Fruit fly (Drosophila melanogaster): ENCODE results near the gene Mettl14.
A peak's percentile ranks its signal among the peaks of the same experiment; 100 is the strongest.

Gene Mettl14

DNA sequence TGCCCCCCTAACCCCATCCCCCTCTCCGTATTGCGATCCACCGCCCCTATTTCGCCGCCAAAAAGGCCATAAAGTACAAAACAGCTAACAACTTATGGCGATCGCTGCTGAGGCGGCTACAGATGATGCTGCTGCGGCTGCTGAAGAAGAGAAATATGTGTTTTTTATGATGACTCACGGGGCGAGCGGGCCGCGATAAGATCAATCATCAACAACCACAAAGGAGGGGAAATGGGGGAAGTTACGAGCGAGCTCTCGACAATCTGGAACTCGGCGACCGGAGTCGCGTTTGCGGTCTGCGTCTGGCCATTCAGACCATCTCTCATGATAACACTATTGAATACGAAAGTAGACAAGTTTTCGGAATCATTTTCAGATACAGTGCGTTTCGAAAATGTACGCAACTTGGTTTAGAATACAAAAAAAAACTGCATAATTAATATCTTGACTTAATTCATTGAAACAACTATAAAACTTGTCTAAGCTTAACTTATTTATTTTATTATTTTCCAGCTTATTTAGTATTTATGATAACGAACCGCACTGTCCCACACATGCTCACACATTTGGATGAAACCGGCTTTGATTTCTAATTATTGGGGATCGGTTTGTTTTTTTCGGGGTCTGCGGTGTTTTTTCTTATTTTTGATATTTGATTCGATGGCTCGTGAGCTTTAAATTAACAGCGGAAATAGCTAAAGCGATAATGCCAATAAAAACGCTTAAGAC is 15.9 kb upstream of the Mettl14 start (continued):
- TF ChIP-seq CG15336 (GFP tag; IDR thresholded peaks at IDR 0.05): peak; percentile 95
- peak; percentile 95 for TF ChIP-seq eg (GFP tag; IDR thresholded peaks at IDR 0.05)
- TF ChIP-seq CG6808 (GFP tag; optimal IDR thresholded peaks at IDR 0.05): peak; percentile 47
- peak; percentile 86 for TF ChIP-seq Gug (GFP tag; IDR thresholded peaks at IDR 0.05)
- no peak for TF ChIP-seq Blimp-1 (GFP tag; optimal IDR thresholded peaks at IDR 0.05)
- peak; percentile 67 for TF ChIP-seq acj6 (GFP tag; optimal IDR thresholded peaks at IDR 0.05)
- TF ChIP-seq Hr4 (GFP tag; optimal IDR thresholded peaks at IDR 0.05): peak; percentile 92
- TF ChIP-seq CG8319 (GFP tag; optimal IDR thresholded peaks at IDR 0.05): peak; percentile 35
- peak; percentile 73 for TF ChIP-seq esn (GFP tag; optimal IDR thresholded peaks at IDR 0.05)
- TF ChIP-seq spab (GFP tag; optimal IDR thresholded peaks at IDR 0.05): peak; percentile 15
- no peak for TF ChIP-seq CG9139 (GFP tag; optimal IDR thresholded peaks at IDR 0.05)
- peak; percentile 57 for TF ChIP-seq CG10631 (GFP tag; optimal IDR thresholded peaks at IDR 0.05)
- peak; percentile 55 for TF ChIP-seq fkh (GFP tag; optimal IDR thresholded peaks at IDR 0.05)
- TF ChIP-seq Ets21C (GFP tag; optimal IDR thresholded peaks at IDR 0.05): peak; percentile 11
- TF ChIP-seq Hr38 (GFP tag; optimal IDR thresholded peaks at IDR 0.05): no peak
- peak; percentile 46 for TF ChIP-seq Ets96B (tag; optimal IDR thresholded peaks at IDR 0.05)
- peak; percentile 46 for TF ChIP-seq CG31627 (GFP tag; optimal IDR thresholded peaks at IDR 0.05)
- TF ChIP-seq cyc (GFP tag; optimal IDR thresholded peaks at IDR 0.05): peak; percentile 32
- no peak for TF ChIP-seq Eip93F (GFP tag; optimal IDR thresholded peaks at IDR 0.05)
- TF ChIP-seq Lpt (GFP tag; optimal IDR thresholded peaks at IDR 0.05): peak; percentile 80
- peak; percentile 59 for TF ChIP-seq Hr39 (GFP tag; optimal IDR thresholded peaks at IDR 0.05)
- TF ChIP-seq lz (GFP tag; optimal IDR thresholded peaks at IDR 0.05): peak; percentile 66
- TF ChIP-seq CG3919 (GFP tag; optimal IDR thresholded peaks at IDR 0.05): peak; percentile 50
- peak; percentile 86 for TF ChIP-seq CG6163 (GFP tag; IDR thresholded peaks at IDR 0.05)
- no peak for TF ChIP-seq CG11902 (GFP tag; optimal IDR thresholded peaks at IDR 0.05)
- TF ChIP-seq CG1621 (tag; optimal IDR thresholded peaks at IDR 0.05): peak; percentile 6
- peak; percentile 69 for TF ChIP-seq CG4318 (GFP tag; optimal IDR thresholded peaks at IDR 0.05)
- peak; percentile 48 for TF ChIP-seq CG11762 (GFP tag; optimal IDR thresholded peaks at IDR 0.05; ENCODE audit: insufficient read depth)
- TF ChIP-seq CG6792 (GFP tag; optimal IDR thresholded peaks at IDR 0.05): peak; percentile 39
- peak; percentile 66 for TF ChIP-seq vri (GFP tag; optimal IDR thresholded peaks at IDR 0.05)
- peak; percentile 92 for TF ChIP-seq Eip78C (GFP tag)

DNA sequence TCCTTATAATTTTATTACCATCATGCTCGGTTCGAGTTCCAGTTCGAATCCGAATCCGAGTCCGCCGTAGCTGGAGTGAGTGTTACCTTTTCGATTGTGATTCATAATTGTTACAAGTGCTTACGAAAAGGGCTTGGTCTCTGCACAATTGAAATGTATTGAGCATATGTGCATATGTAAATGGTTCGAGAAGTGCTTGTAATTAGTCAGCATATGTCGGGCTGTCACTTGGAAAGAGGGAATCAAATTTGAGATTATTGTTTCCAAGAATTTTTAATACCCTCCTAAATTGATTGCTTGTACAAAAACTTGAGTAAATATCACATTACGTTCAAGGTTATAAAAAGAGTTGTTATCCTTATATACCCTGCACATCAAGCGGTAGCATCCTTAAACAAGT is 14.8 kb upstream of the Mettl14 start:
- TF ChIP-seq CG1621 (tag; optimal IDR thresholded peaks at IDR 0.05) (no peak), spab (GFP tag; optimal IDR thresholded peaks at IDR 0.05) (no peak), dac (GFP tag; optimal IDR thresholded peaks at IDR 0.05) (no peak), salr (GFP tag; optimal IDR thresholded peaks at IDR 0.05) (no peak), Gug (GFP tag; IDR thresholded peaks at IDR 0.05) (no peak), ss (GFP tag; optimal IDR thresholded peaks at IDR 0.05) (no peak), CG9139 (GFP tag; optimal IDR thresholded peaks at IDR 0.05) (no peak), net (GFP tag; optimal IDR thresholded peaks at IDR 0.05) (no peak), CG10669 (GFP tag; optimal IDR thresholded peaks at IDR 0.05) (no peak), Eip75B (GFP tag; optimal IDR thresholded peaks at IDR 0.05) (peak; percentile 45), CG3919 (GFP tag; optimal IDR thresholded peaks at IDR 0.05) (no peak), Smox (GFP tag; optimal IDR thresholded peaks at IDR 0.05) (no peak), Ets96B (tag; optimal IDR thresholded peaks at IDR 0.05) (peak; percentile 29), topi (GFP tag; optimal IDR thresholded peaks at IDR 0.05) (no peak), Met (GFP tag; optimal IDR thresholded peaks at IDR 0.05) (peak; percentile 10), CG32006 (GFP tag; optimal IDR thresholded peaks at IDR 0.05) (no peak), CG8632 (GFP tag; optimal IDR thresholded peaks at IDR 0.05) (peak; percentile 39), CG11762 (GFP tag; optimal IDR thresholded peaks at IDR 0.05; ENCODE audit: insufficient read depth) (no peak), lz (GFP tag; optimal IDR thresholded peaks at IDR 0.05) (no peak), CG16779 (tag; optimal IDR thresholded peaks at IDR 0.05) (no peak), fd59A (GFP tag; optimal IDR thresholded peaks at IDR 0.05) (no peak), CG8319 (GFP tag; optimal IDR thresholded peaks at IDR 0.05) (no peak), CG10631 (GFP tag; optimal IDR thresholded peaks at IDR 0.05) (no peak), CG6808 (GFP tag; optimal IDR thresholded peaks at IDR 0.05) (no peak), cyc (GFP tag; optimal IDR thresholded peaks at IDR 0.05) (no peak), CG31627 (GFP tag; optimal IDR thresholded peaks at IDR 0.05) (no peak), CG6163 (GFP tag; IDR thresholded peaks at IDR 0.05) (0 out of 3 replicates have a peak, but pooled peaks have one; percentile 37), OdsH (GFP tag; optimal IDR thresholded peaks at IDR 0.05) (no peak), CG6854 (GFP tag; optimal IDR thresholded peaks at IDR 0.05) (no peak), Sox14 (GFP tag; optimal IDR thresholded peaks at IDR 0.05) (no peak), vri (GFP tag; optimal IDR thresholded peaks at IDR 0.05) (no peak), acj6 (GFP tag; optimal IDR thresholded peaks at IDR 0.05) (peak; percentile 46), Hr4 (GFP tag; optimal IDR thresholded peaks at IDR 0.05) (peak; percentile 3)

Data from whole organism, prepupa.